Worm (Caenorhabditis elegans): ENCODE data around the gene spig-6.

Gene spig-6

ce11 chrV:16483044-16483443, 1.7 kb downstream of the spig-6 start, which contains the start of gene F57E7.2:
Gene F57E7.2 (minus strand): TSS chrV:16483144.
- TF ChIP-seq ceh-13 (GFP tag; optimal IDR thresholded peaks at IDR 0.05) = no peak
- TF ChIP-seq ets-7 (tag; optimal IDR thresholded peaks at IDR 0.05) = no peak
- no peak for TF ChIP-seq flt-1 (GFP tag; IDR thresholded peaks at IDR 0.05)
- TF ChIP-seq sea-1 (GFP tag; conservative IDR thresholded peaks at IDR 0.05) = no peak
- TF ChIP-seq tbx-11 (GFP tag; IDR thresholded peaks at IDR 0.05) = no peak
- no peak for TF ChIP-seq aly-1 (tag; optimal IDR thresholded peaks at IDR 0.05)
- no peak for TF ChIP-seq tra-4 (tag; optimal IDR thresholded peaks at IDR 0.05)
- no peak for TF ChIP-seq F13C5.2 (tag; optimal IDR thresholded peaks at IDR 0.05)
- TF ChIP-seq ama-1 (optimal IDR thresholded peaks at IDR 0.05) = no peak
- TF ChIP-seq B0310.2 (tag; optimal IDR thresholded peaks at IDR 0.05) = no peak
- TF ChIP-seq hnd-1 (tag; optimal IDR thresholded peaks at IDR 0.05) = no peak
- no peak for TF ChIP-seq hmbx-1 (tag; optimal IDR thresholded peaks at IDR 0.05)

- TF ChIP-seq hmbx-1 (tag; optimal IDR thresholded peaks at IDR 0.05) (no peak), ceh-13 (GFP tag; optimal IDR thresholded peaks at IDR 0.05) (no peak), flt-1 (GFP tag; IDR thresholded peaks at IDR 0.05) (no peak), ets-7 (tag; optimal IDR thresholded peaks at IDR 0.05) (no peak), tbx-11 (GFP tag; IDR thresholded peaks at IDR 0.05) (no peak), ceh-36 (tag; optimal IDR thresholded peaks at IDR 0.05) (no peak)
Observed at ce11 chrV:16483681-16484080, 2.3 kb downstream of the spig-6 start, which contains the start of gene srh-139. Gene srh-139 (plus strand): TSS chrV:16483981.

DNA sequence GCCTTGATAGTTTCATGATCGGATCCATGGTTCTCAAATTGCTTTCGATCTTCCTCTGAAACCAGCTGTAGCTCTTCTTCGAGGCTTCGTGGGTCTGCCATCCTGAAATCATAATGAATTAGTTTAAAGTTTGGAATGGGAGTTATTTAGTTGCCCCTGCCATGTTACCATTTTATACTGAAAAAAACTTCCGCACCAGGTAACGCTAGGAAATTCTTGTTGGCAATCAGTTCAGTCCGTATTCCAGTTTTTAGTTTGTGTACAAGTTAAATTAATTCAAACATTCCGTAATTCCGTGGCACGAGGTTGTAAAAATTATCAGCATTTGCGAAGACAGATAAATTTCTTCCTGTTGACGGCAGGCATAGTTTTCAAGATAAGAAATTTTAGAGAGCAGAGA, 6.1 kb downstream of the spig-6 start, which contains the start of gene Y32B12A.5:
TSS of gene Y32B12A.5 (minus strand) at position 101 of the 400 bp plus-strand sequence.
- TF ChIP-seq ets-7 (tag; optimal IDR thresholded peaks at IDR 0.05) = no peak
- TF ChIP-seq scrt-1 (GFP tag; IDR thresholded peaks at IDR 0.05) = no peak
- no peak for TF ChIP-seq hmbx-1 (tag; optimal IDR thresholded peaks at IDR 0.05)
- no peak for TF ChIP-seq ceh-13 (GFP tag; optimal IDR thresholded peaks at IDR 0.05)
- no peak for TF ChIP-seq sea-1 (GFP tag; conservative IDR thresholded peaks at IDR 0.05)
- TF ChIP-seq flt-1 (GFP tag; IDR thresholded peaks at IDR 0.05) = no peak
- TF ChIP-seq F13C5.2 (tag; optimal IDR thresholded peaks at IDR 0.05) = no peak
- TF ChIP-seq tbx-37 (GFP tag; conservative IDR thresholded peaks at IDR 0.05) = no peak
- TF ChIP-seq B0310.2 (tag; optimal IDR thresholded peaks at IDR 0.05) = no peak
- TF ChIP-seq aly-1 (tag; optimal IDR thresholded peaks at IDR 0.05) = no peak
- no peak for TF ChIP-seq ceh-36 (tag; optimal IDR thresholded peaks at IDR 0.05)
- no peak for TF ChIP-seq ama-1 (optimal IDR thresholded peaks at IDR 0.05)
- TF ChIP-seq tbx-11 (GFP tag; IDR thresholded peaks at IDR 0.05) = no peak
- TF ChIP-seq tra-4 (tag; optimal IDR thresholded peaks at IDR 0.05) = no peak
- TF ChIP-seq pes-1 (GFP tag; IDR thresholded peaks at IDR 0.05) = no peak
- no peak for TF ChIP-seq hnd-1 (tag; optimal IDR thresholded peaks at IDR 0.05)
- TF ChIP-seq hmg-4 (GFP tag; optimal IDR thresholded peaks at IDR 0.05) = no peak

DNA sequence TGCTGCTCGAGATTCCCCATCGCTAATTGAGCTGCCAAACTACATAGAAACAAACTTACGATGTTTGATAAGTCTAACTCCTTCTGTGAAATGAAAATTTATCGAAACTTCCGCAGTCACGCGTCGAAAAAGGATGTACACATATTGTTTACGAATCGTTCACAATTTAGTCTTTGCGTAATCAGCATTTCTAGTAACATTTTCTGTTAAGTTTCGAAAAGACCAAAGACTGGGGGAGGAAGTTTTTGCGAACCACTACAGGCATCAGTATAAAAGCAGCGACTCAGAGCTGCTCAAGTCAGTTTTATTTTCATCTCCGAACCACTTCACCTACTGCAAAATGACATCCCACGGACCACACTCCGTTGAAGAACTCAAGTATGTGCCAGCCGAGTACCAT, 6.8 kb downstream of the spig-6 start, which contains the start of gene sqst-4:
TSS of gene sqst-4 (plus strand) at position 301 of the 400 bp plus-strand sequence.
- TF ChIP-seq ceh-13 (GFP tag; optimal IDR thresholded peaks at IDR 0.05) = no peak
- TF ChIP-seq ama-1 (optimal IDR thresholded peaks at IDR 0.05) = no peak
- no peak for TF ChIP-seq ets-7 (tag; optimal IDR thresholded peaks at IDR 0.05)
- no peak for TF ChIP-seq pes-1 (GFP tag; IDR thresholded peaks at IDR 0.05)

DNA sequence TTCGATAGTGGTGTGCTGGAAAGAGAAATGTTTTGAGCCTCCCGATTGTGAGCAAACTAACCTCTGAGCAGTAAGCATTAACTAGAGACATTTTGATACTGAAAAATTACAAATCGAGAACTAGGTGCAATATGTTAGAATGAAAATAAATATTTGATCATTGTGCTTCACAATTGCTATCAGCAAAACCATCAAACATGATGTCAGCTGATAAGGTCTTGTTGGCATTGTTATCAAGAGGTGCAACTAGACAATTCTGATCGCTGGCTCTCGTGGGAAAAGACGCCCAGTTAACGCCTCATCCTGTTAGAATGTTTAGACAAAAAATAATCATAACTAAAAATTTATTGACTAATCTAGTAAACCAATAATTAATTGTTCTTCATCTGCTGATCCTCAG, 13.0 kb downstream of the spig-6 start, which contains the start of gene comt-2:
TSS of gene comt-2 (minus strand) at position 131 of the 400 bp plus-strand sequence.
- TF ChIP-seq ceh-36 (tag; optimal IDR thresholded peaks at IDR 0.05) (no peak), tra-4 (tag; optimal IDR thresholded peaks at IDR 0.05) (no peak), hnd-1 (tag; optimal IDR thresholded peaks at IDR 0.05) (no peak), sea-1 (GFP tag; conservative IDR thresholded peaks at IDR 0.05) (no peak), aly-1 (tag; optimal IDR thresholded peaks at IDR 0.05) (no peak)

DNA sequence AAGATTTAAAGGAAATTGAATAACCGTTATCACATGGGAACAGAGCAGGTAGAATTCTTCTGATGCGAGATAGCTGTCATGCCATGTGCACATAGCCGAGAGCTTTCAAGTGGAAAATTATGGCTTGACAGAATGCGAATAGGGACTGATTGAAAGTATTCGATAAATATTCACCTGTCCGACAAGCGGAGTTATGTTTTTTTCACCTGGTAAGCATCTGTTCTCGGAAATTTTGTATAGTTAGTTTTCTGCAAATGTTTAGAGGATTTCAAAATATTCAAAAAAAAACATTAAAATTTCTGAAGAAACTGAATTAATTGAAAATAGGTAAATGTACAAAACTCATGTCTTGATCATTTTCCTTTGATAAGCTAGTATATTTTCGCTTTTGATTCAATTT, 16.1 kb downstream of the spig-6 start, which contains the start of gene srh-136:
TSS of gene srh-136 (minus strand) at position 93 of the 400 bp plus-strand sequence.
- TF ChIP-seq tbx-11 (GFP tag; IDR thresholded peaks at IDR 0.05) (no peak), ceh-13 (GFP tag; optimal IDR thresholded peaks at IDR 0.05) (no peak), aly-1 (tag; optimal IDR thresholded peaks at IDR 0.05) (no peak)

- no peak for TF ChIP-seq hnd-1 (tag; optimal IDR thresholded peaks at IDR 0.05)
- TF ChIP-seq tbx-37 (GFP tag; conservative IDR thresholded peaks at IDR 0.05) = no peak
- no peak for TF ChIP-seq F13C5.2 (tag; optimal IDR thresholded peaks at IDR 0.05)
- no peak for TF ChIP-seq ets-7 (tag; optimal IDR thresholded peaks at IDR 0.05)
- no peak for TF ChIP-seq ceh-13 (GFP tag; optimal IDR thresholded peaks at IDR 0.05)
Observed at ce11 chrV:16499006-16499405, 17.6 kb downstream of the spig-6 start, which contains the start of gene F36D3.1. Gene F36D3.1 (plus strand): TSS chrV:16499352.

ce11 chrV:16503164-16503563, 21.8 kb downstream of the spig-6 start, which contains the start of gene F36D3.14:
Gene F36D3.14 (minus strand): TSS chrV:16503264.
- no peak for TF ChIP-seq tra-4 (tag; optimal IDR thresholded peaks at IDR 0.05)
- no peak for TF ChIP-seq aly-1 (tag; optimal IDR thresholded peaks at IDR 0.05)
- TF ChIP-seq ets-7 (tag; optimal IDR thresholded peaks at IDR 0.05) = no peak
- TF ChIP-seq B0310.2 (tag; optimal IDR thresholded peaks at IDR 0.05) = no peak
- TF ChIP-seq hnd-1 (tag; optimal IDR thresholded peaks at IDR 0.05) = no peak
- TF ChIP-seq scrt-1 (GFP tag; IDR thresholded peaks at IDR 0.05) = no peak
- TF ChIP-seq tbx-37 (GFP tag; conservative IDR thresholded peaks at IDR 0.05) = no peak
- no peak for TF ChIP-seq ama-1 (optimal IDR thresholded peaks at IDR 0.05)

DNA sequence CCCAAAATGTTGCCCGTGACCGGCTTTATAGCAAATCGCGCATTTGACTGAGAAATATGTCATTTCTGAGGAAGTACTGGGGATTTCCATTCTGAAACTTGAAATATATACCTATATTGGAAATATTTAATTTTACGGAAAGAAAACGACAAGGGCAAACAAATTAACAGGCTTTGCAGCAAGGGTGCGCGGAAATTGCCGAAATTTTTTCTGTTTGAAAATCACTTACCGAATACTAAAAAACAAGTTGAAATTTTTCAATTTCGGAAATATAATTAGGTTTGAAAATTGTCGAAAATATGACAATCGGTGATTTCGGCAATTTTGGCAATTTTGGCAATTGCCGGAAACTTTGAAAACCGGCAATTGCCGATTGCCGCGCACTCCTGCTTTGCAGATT, 24.4 kb downstream of the spig-6 start, which contains the start of gene nhr-54:
TSS of gene nhr-54 (minus strand) at position 101 of the 400 bp plus-strand sequence.
- TF ChIP-seq scrt-1 (GFP tag; IDR thresholded peaks at IDR 0.05) (no peak), hnd-1 (tag; optimal IDR thresholded peaks at IDR 0.05) (no peak), ceh-36 (tag; optimal IDR thresholded peaks at IDR 0.05) (no peak), hmbx-1 (tag; optimal IDR thresholded peaks at IDR 0.05) (no peak)

All from whole organism, early embryonic.